Fruit fly (Drosophila melanogaster) whole organism, embryonic: ENCODE measurements around the gene Neurl4.

Experiments
- CG33213 ChIP-seq: fragments of 200-800 bp; sonication (Bioruptor generic); optimal IDR thresholded peaks from 3 replicates; lab custom pipeline; 2016; ENCODE audit warnings: missing biosample characterization, missing genetic modification characterization
- Hr39 ChIP-seq: fragments of >200 bp; optimal IDR thresholded peaks from 2 replicates; lab custom pipeline; 2017
- crol ChIP-seq: fragments of 200-800 bp; sonication (Bioruptor generic); IDR thresholded peaks from 2 replicates; pipeline ENCODE4 v1.3.6; 2022; ENCODE audit warnings: missing biosample characterization, missing genetic modification characterization

DNA sequence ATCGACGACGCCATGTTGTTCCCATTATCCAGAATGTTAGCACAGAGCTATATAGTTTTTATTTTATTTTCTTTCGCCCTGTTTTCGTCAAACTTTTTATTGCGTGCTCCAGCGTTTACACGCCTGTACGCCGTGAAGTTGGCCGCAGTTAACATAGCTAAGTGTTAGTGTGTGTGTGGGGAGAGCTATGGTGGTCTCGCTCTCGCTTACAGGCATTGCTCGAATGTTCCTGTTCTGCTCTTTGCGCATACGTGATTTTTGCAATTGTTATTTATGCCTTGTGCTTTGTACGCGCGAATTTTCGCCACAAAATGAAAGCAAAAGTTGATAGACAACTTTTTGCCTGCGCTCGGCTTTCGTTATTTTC, 45.7 kb downstream of the Neurl4 start:
- TF ChIP-seq Hr39 (no peak), crol (GFP tag; lab: Robert Waterston, UW) (no peak), CG33213 (GFP tag; lab: Kevin White, UChicago) (peak; percentile 36)
